Worm (Caenorhabditis elegans) whole organism, L3 larva: ENCODE measurements around the gene Y5H2A.1.
A peak's percentile ranks its signal among the peaks of the same experiment; 100 is the strongest.

ENCODE experiments used
- R02D3.7 ChIP-seq: fragments of 150-350 bp; optimal IDR thresholded peaks from 2 replicates; lab custom pipeline; 2014; ENCODE audit warnings: missing biosample characterization, missing genetic modification characterization
- ZK546.5 ChIP-seq: sonication (generic microtip); optimal IDR thresholded peaks from 2 replicates; lab custom pipeline; 2017; ENCODE audit warnings: missing biosample characterization, missing genetic modification characterization
- aly-2 ChIP-seq: fragments of 150-350 bp; optimal IDR thresholded peaks from 2 replicates; lab custom pipeline; 2014; ENCODE audit warnings: missing biosample characterization, missing genetic modification characterization
- ama-1 ChIP-seq: fragments of 150-350 bp; optimal IDR thresholded peaks from 2 replicates; lab custom pipeline; 2018
- ceh-82 ChIP-seq: fragments of 150-350 bp; optimal IDR thresholded peaks from 2 replicates; lab custom pipeline; 2014; ENCODE audit warnings: missing biosample characterization, missing genetic modification characterization
- ceh-9 ChIP-seq: sonication (generic microtip); optimal IDR thresholded peaks from 2 replicates; lab custom pipeline; 2018; ENCODE audit warnings: missing biosample characterization, missing genetic modification characterization
- daf-12 ChIP-seq: fragments of 150-350 bp; optimal IDR thresholded peaks from 2 replicates; lab custom pipeline; 2014; ENCODE audit warnings: missing biosample characterization, missing genetic modification reagents, missing genetic modification characterization
- egl-5 ChIP-seq: fragments of 150-350 bp; optimal IDR thresholded peaks from 2 replicates; lab custom pipeline; 2017; ENCODE audit warnings: missing biosample characterization, missing genetic modification reagents, missing genetic modification characterization, inconsistent platforms
- elt-2 ChIP-seq: sonication (generic microtip); optimal IDR thresholded peaks from 2 replicates; lab custom pipeline; 2016; ENCODE audit warnings: missing genetic modification reagents, mild to moderate bottlenecking, missing genetic modification characterization, missing compliant biosample characterization
- elt-3 ChIP-seq, 3 experiments: fragments of 150-350 bp in 1 of 3; sonication (generic microtip) in 2 of 3; optimal IDR thresholded peaks; 2 replicates in 2 of 3; 4 replicates in 1 of 3; lab custom pipeline; 2014 to 2017; ENCODE audit warnings: missing biosample characterization in 3 of 3, missing genetic modification characterization in 3 of 3
- eor-1 ChIP-seq, 2 experiments: fragments of 150-350 bp; optimal IDR thresholded peaks; 2 replicates each; lab custom pipeline; 2014 to 2018; ENCODE audit warnings: missing biosample characterization in 2 of 2, missing genetic modification characterization in 2 of 2
- fkh-10 ChIP-seq: sonication (generic microtip); optimal IDR thresholded peaks from 2 replicates; lab custom pipeline; 2017; ENCODE audit warnings: missing biosample characterization, missing genetic modification reagents, missing genetic modification characterization
- fkh-2 ChIP-seq: fragments of 150-350 bp; optimal IDR thresholded peaks from 2 replicates; lab custom pipeline; 2014; ENCODE audit warnings: missing biosample characterization, missing genetic modification reagents, missing genetic modification characterization
- hmg-11 ChIP-seq: sonication (generic microtip); optimal IDR thresholded peaks from 2 replicates; lab custom pipeline; 2016; ENCODE audit warnings: missing genetic modification characterization, missing compliant biosample characterization
- jun-1 ChIP-seq: fragments of 150-350 bp; optimal IDR thresholded peaks from 2 replicates; lab custom pipeline; 2014; ENCODE audit warnings: missing biosample characterization, missing genetic modification reagents, missing genetic modification characterization
- lin-15B ChIP-seq: fragments of 150-350 bp; optimal IDR thresholded peaks from 2 replicates; lab custom pipeline; 2014; ENCODE audit warnings: missing biosample characterization, missing genetic modification characterization
- lin-39 ChIP-seq: fragments of 150-350 bp; optimal IDR thresholded peaks from 2 replicates; lab custom pipeline; 2018; ENCODE audit warnings: missing biosample characterization, missing genetic modification reagents, missing genetic modification characterization
- lsy-12 ChIP-seq: sonication (generic microtip); optimal IDR thresholded peaks from 2 replicates; lab custom pipeline; 2016; ENCODE audit warnings: mild to moderate bottlenecking, missing genetic modification characterization, missing compliant biosample characterization
- mdl-1 ChIP-seq: fragments of 150-350 bp; optimal IDR thresholded peaks from 2 replicates; lab custom pipeline; 2014; ENCODE audit warnings: missing biosample characterization, missing genetic modification characterization
- nhr-23 ChIP-seq: fragments of 150-350 bp; optimal IDR thresholded peaks from 2 replicates; lab custom pipeline; 2014; ENCODE audit warnings: missing biosample characterization, missing genetic modification reagents, missing genetic modification characterization
- nhr-237 ChIP-seq: fragments of 150-350 bp; optimal IDR thresholded peaks from 2 replicates; lab custom pipeline; 2014; ENCODE audit warnings: missing biosample characterization, missing genetic modification characterization
- nhr-25 ChIP-seq: sonication (generic microtip); optimal IDR thresholded peaks from 2 replicates; lab custom pipeline; 2017; ENCODE audit warnings: missing biosample characterization, missing genetic modification characterization
- nhr-28 ChIP-seq: fragments of 150-350 bp; optimal IDR thresholded peaks from 2 replicates; lab custom pipeline; 2014; ENCODE audit warnings: missing biosample characterization, missing genetic modification characterization
- nhr-67 ChIP-seq: fragments of 150-350 bp; optimal IDR thresholded peaks from 2 replicates; lab custom pipeline; 2014; ENCODE audit warnings: missing biosample characterization, missing genetic modification characterization
- nhr-76 ChIP-seq: fragments of 150-350 bp; sonication (generic microtip); optimal IDR thresholded peaks from 5 replicates; lab custom pipeline; 2014; ENCODE audit warnings: missing biosample characterization, missing genetic modification characterization
- nhr-77 ChIP-seq: fragments of 150-350 bp; optimal IDR thresholded peaks from 2 replicates; lab custom pipeline; 2014; ENCODE audit warnings: missing biosample characterization, missing genetic modification characterization
- pha-4 ChIP-seq: fragments of 150-350 bp; optimal IDR thresholded peaks from 2 replicates; lab custom pipeline; 2014; ENCODE audit warnings: missing biosample characterization, missing genetic modification reagents, missing genetic modification characterization
- pqm-1 ChIP-seq: fragments of 150-350 bp; optimal IDR thresholded peaks from 2 replicates; lab custom pipeline; 2017; ENCODE audit warnings: missing biosample characterization, missing genetic modification characterization, inconsistent platforms
- sea-2 ChIP-seq: fragments of 150-350 bp; sonication (generic microtip); optimal IDR thresholded peaks from 4 replicates; lab custom pipeline; 2014; ENCODE audit warnings: missing biosample characterization, missing genetic modification reagents, missing genetic modification characterization
- skn-1 ChIP-seq: fragments of 150-350 bp; optimal IDR thresholded peaks from 2 replicates; lab custom pipeline; 2014; ENCODE audit warnings: missing biosample characterization, missing genetic modification characterization
- tbx-2 ChIP-seq: sonication (generic microtip); optimal IDR thresholded peaks from 2 replicates; lab custom pipeline; 2016; ENCODE audit warnings: mild to moderate bottlenecking, missing genetic modification characterization, missing compliant biosample characterization
- unc-39 ChIP-seq: sonication (generic microtip); optimal IDR thresholded peaks from 4 replicates; lab custom pipeline; 2017; ENCODE audit warnings: missing biosample characterization, missing genetic modification characterization
- zag-1 ChIP-seq: fragments of 150-350 bp; optimal IDR thresholded peaks from 2 replicates; lab custom pipeline; 2014; ENCODE audit warnings: missing biosample characterization, missing genetic modification characterization
- ztf-11 ChIP-seq: fragments of 150-350 bp; optimal IDR thresholded peaks from 2 replicates; lab custom pipeline; 2014; ENCODE audit warnings: missing biosample characterization, missing genetic modification characterization
- ztf-4 ChIP-seq: fragments of 150-350 bp; optimal IDR thresholded peaks from 2 replicates; lab custom pipeline; 2014; ENCODE audit warnings: missing biosample characterization, missing genetic modification characterization

Gene Y5H2A.1

DNA sequence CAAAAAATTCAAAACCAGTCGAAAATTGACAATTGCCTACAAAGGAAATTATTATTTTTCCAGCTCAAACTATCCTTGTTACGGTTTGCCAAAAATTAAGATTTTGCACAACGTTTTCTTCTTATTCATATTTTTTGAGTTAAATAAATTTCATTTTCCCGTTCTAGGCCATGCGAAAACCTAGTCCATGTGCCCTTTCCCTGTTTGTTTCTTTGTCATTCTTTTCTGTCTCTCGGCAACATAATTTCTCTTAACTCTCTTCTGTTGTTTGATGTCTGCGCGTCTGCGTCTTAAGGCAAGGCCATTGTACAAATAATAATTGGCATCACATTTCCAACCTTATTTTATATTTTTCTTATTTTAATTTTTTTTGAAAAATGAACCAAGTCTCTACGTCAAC is 9.8 kb upstream of the Y5H2A.1 start, which contains the start of gene nhr-228 (continued):
- TF ChIP-seq pqm-1 (tag; lab: Kevin White, UChicago) (no peak), pha-4 (tag; lab: Kevin White, UChicago) (peak; percentile 91), mdl-1 (no peak), ama-1 (lab: Kevin White, UChicago) (no peak), nhr-67 (tag; lab: Kevin White, UChicago) (no peak), fkh-10 (GFP tag; lab: Kevin White, UChicago) (no peak), fkh-2 (tag; lab: Kevin White, UChicago) (no peak), nhr-25 (tag; lab: Kevin White, UChicago) (peak; percentile 38), egl-5 (tag; lab: Kevin White, UChicago) (no peak), lsy-12 (tag; lab: Kevin White, UChicago) (no peak), R02D3.7 (tag; lab: Kevin White, UChicago) (no peak), jun-1 (tag; lab: Kevin White, UChicago) (peak; percentile 22), nhr-23 (tag; lab: Kevin White, UChicago) (peak; percentile 46), hmg-11 (tag; lab: Kevin White, UChicago) (peak; percentile 66), eor-1 (tag; optimal IDR thresholded peaks at IDR 0.05; lab: Kevin White, UChicago) (no peak), ztf-11 (tag; lab: Kevin White, UChicago) (no peak), elt-3 (tag; optimal IDR thresholded peaks at IDR 0.05; lab: Kevin White, UChicago) (no peak)

- TF ChIP-seq nhr-77 (tag; lab: Kevin White, UChicago) (no peak), ztf-4 (tag; lab: Kevin White, UChicago) (no peak), sea-2 (GFP tag; lab: Kevin White, UChicago) (no peak), fkh-2 (tag; lab: Kevin White, UChicago) (no peak), fkh-10 (GFP tag; lab: Kevin White, UChicago) (no peak), pqm-1 (tag; lab: Kevin White, UChicago) (no peak), daf-12 (no peak), nhr-67 (tag; lab: Kevin White, UChicago) (no peak), tbx-2 (no peak), lin-39 (no peak), ZK546.5 (no peak), zag-1 (tag; lab: Kevin White, UChicago) (no peak), nhr-76 (no peak), ceh-9 (tag; lab: Kevin White, UChicago) (no peak), nhr-28 (tag; lab: Kevin White, UChicago) (no peak), nhr-23 (tag; lab: Kevin White, UChicago) (no peak)
Measured at ce11 chrV:2278543-2278942, 6.9 kb upstream of the Y5H2A.1 start, which contains the start of gene fbxa-137. Gene fbxa-137 (plus strand): TSS chrV:2278816.

DNA sequence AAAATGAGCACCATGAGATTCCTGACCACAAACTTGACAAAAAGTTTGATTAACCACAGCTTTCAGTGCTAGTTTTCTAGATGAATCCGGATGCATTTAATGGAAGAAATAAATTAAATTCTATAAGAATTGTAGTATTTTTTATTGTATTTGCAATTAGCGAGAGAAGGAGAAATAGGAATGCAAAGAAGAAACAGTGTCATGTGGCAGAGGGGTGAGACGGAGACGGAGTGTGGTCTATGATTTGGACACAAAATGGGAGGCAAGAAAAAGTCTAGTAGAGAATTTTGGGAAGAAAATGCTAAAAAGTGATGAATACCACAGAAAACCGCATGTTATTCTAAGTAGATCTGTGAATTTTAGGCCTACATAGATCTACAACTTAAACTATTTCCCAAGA is 6.4 kb upstream of the Y5H2A.1 start, which contains the start of gene nhr-59:
Gene nhr-59 (minus strand): TSS at position 214 of the 400 bp plus-strand sequence.
- TF ChIP-seq ceh-82 (no peak), pqm-1 (tag; lab: Kevin White, UChicago) (peak; percentile 4), elt-3 (tag; optimal IDR thresholded peaks at IDR 0.05; lab: Kevin White, UChicago) (no peak), elt-2 (tag; lab: Kevin White, UChicago) (peak; percentile 1), pha-4 (tag; lab: Kevin White, UChicago) (peak; percentile 44), nhr-28 (tag; lab: Kevin White, UChicago) (no peak)

- peak; percentile 10 for TF ChIP-seq lin-15B (tag; lab: Kevin White, UChicago)
- peak; percentile 2 for TF ChIP-seq pqm-1 (tag; lab: Kevin White, UChicago)
- peak; percentile 21 for TF ChIP-seq pha-4 (tag; lab: Kevin White, UChicago)
- no peak for TF ChIP-seq eor-1 (tag; optimal IDR thresholded peaks at IDR 0.05; lab: Kevin White, UChicago)
- no peak for TF ChIP-seq skn-1 (tag; lab: Kevin White, UChicago)
Measured at ce11 chrV:2277260-2277659, 5.6 kb upstream of the Y5H2A.1 start.

DNA sequence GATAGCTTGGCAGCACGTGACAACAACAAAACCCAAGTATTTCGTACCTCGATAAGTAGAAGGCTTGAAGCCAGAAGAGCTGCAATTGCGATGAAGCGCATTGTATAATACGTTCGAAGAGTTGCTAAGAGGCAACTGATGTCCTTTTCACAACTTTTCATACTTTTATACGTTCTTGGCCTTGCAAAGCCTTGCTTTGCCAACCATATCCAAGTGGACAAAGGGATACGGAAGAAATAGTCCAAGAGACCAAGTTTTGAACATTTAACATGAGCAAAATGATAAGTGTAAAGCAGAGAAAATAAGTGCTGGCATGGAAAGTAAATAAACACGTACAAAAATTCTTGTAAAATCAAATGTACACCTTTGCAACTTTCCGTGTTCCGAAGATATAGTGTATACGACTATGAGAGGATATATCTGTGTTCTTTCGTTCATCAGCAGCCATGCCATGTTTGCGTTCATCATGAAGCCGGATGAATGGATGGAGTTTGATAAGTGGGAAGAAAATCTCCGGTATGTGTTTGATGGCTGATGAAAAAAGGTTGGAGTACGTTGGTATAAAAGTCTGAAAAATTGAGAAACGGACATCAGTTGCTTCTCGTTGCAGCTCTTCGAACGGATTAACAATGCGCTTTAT is 2.7 kb upstream of the Y5H2A.1 start, which contains the start of the genes Y5H2A.4 and abu-4:
Gene Y5H2A.4 (minus strand): TSS at position 101 of the 640 bp plus-strand sequence.
Gene abu-4 (plus strand): TSS at position 590 of the 640 bp plus-strand sequence.
- no peak for TF ChIP-seq aly-2 (tag; lab: Kevin White, UChicago)
- TF ChIP-seq lin-39 = no peak
- no peak for TF ChIP-seq skn-1 (tag; lab: Kevin White, UChicago)
- TF ChIP-seq lin-15B (tag; lab: Kevin White, UChicago) = no peak
- TF ChIP-seq pqm-1 (tag; lab: Kevin White, UChicago) = no peak
- TF ChIP-seq unc-39 (tag; lab: Kevin White, UChicago) = no peak
- no peak for TF ChIP-seq nhr-237 (tag; lab: Kevin White, UChicago)
- no peak for TF ChIP-seq nhr-76
- no peak for TF ChIP-seq ztf-4 (tag; lab: Kevin White, UChicago)
